Fruit fly (Drosophila melanogaster): ENCODE data around the gene Nepl11.
A peak's percentile ranks its signal among the peaks of the same experiment; 100 is the strongest.

Nepl11 gene

dm6 chr3R:4307664-4308416, 13.2 kb upstream of the Nepl11 start, which contains the start of gene MP1 (continued):
- no peak for TF ChIP-seq CG14050 (GFP tag; IDR thresholded peaks at IDR 0.05)
- no peak for TF ChIP-seq dati (GFP tag; IDR thresholded peaks at IDR 0.05)
- TF ChIP-seq sna (GFP tag; IDR thresholded peaks at IDR 0.05; ENCODE audit: partially characterized antibody): peak; percentile 23; the same call in 1 of the 2 replicates
- TF ChIP-seq chinmo (GFP tag; IDR thresholded peaks at IDR 0.05; ENCODE audit: partially characterized antibody): peak; percentile 69; the same call in 2 of the 4 replicates
- no peak for TF ChIP-seq Bdp1 (GFP tag; optimal IDR thresholded peaks at IDR 0.05)

dm6 chr3R:4301485-4301884, 6.8 kb upstream of the Nepl11 start:
- TF ChIP-seq CG13894 (tag; optimal IDR thresholded peaks at IDR 0.05) (peak; percentile 30), ken (GFP tag; IDR thresholded peaks at IDR 0.05) (no peak), fru (optimal IDR thresholded peaks at IDR 0.05) (no peak), sug (tag; optimal IDR thresholded peaks at IDR 0.05) (peak; percentile 36), CG2199 (GFP tag; IDR thresholded peaks at IDR 0.05) (0 out of 3 replicates have a peak, but pooled peaks have one; percentile 29), exex (tag; optimal IDR thresholded peaks at IDR 0.05) (peak; percentile 35), slp2 (GFP tag; optimal IDR thresholded peaks at IDR 0.05) (no peak), grn (GFP tag; optimal IDR thresholded peaks at IDR 0.05) (peak; percentile 54), mirr (GFP tag; optimal IDR thresholded peaks at IDR 0.05) (peak; percentile 45)

dm6 chr3R:4292185-4292584, 2.5 kb downstream of the Nepl11 start:
- TF ChIP-seq CG10431 (GFP tag; optimal IDR thresholded peaks at IDR 0.05) (peak; percentile 43), Ets65A (GFP tag) (peak; percentile 71), CG18599 (GFP tag; optimal IDR thresholded peaks at IDR 0.05) (no peak), CG9437 (GFP tag; optimal IDR thresholded peaks at IDR 0.05) (peak; percentile 58), onecut (GFP tag; IDR thresholded peaks at IDR 0.05) (peak; percentile 94), YL-1 (GFP tag; optimal IDR thresholded peaks at IDR 0.05) (no peak)

dm6 chr3R:4291289-4291688, 3.4 kb downstream of the Nepl11 start:
- TF ChIP-seq Adf1 (GFP tag; IDR thresholded peaks at IDR 0.05) (peak; percentile 85), chinmo (GFP tag; IDR thresholded peaks at IDR 0.05; ENCODE audit: partially characterized antibody) (0 out of 4 replicates have a peak, but pooled peaks have one; percentile 28), p53 (GFP tag; optimal IDR thresholded peaks at IDR 0.05) (no peak), nom (GFP tag; optimal IDR thresholded peaks at IDR 0.05) (peak; percentile 53), CG3838 (GFP tag; optimal IDR thresholded peaks at IDR 0.05) (no peak), CG10543 (GFP tag; optimal IDR thresholded peaks at IDR 0.05) (peak; percentile 53), Nf-YC (tag; optimal IDR thresholded peaks at IDR 0.05) (peak; percentile 36), Dll (GFP tag; IDR thresholded peaks at IDR 0.05; ENCODE audit: partially characterized antibody) (no peak), ewg (GFP tag; optimal IDR thresholded peaks at IDR 0.05) (peak; percentile 98), Deaf1 (tag; optimal IDR thresholded peaks at IDR 0.05) (peak; percentile 82), Trl (optimal IDR thresholded peaks at IDR 0.05) (peak; percentile 4 to 13), Trl (GFP tag; optimal IDR thresholded peaks at IDR 0.05) (no peak), ssp (GFP tag; IDR thresholded peaks at IDR 0.05) (no peak), CG6854 (GFP tag; optimal IDR thresholded peaks at IDR 0.05) (no peak), CG34376 (GFP tag; optimal IDR thresholded peaks at IDR 0.05) (peak; percentile 9), pzg (GFP tag; optimal IDR thresholded peaks at IDR 0.05) (peak; percentile 1), CG13894 (tag; optimal IDR thresholded peaks at IDR 0.05) (peak; percentile 13), dm (GFP tag; optimal IDR thresholded peaks at IDR 0.05) (no peak), Awh (GFP tag; IDR thresholded peaks at IDR 0.05) (no peak), HmgD (GFP tag; optimal IDR thresholded peaks at IDR 0.05) (no peak), ash1 (GFP tag; optimal IDR thresholded peaks at IDR 0.05) (no peak), abd-A (tag; optimal IDR thresholded peaks at IDR 0.05) (peak; percentile 74), Oli (tag; optimal IDR thresholded peaks at IDR 0.05) (no peak), CG8924 (tag; optimal IDR thresholded peaks at IDR 0.05) (no peak), CG1832 (GFP tag; optimal IDR thresholded peaks at IDR 0.05) (peak; percentile 19), sug (tag; optimal IDR thresholded peaks at IDR 0.05) (peak; percentile 69), Ets65A (GFP tag) (peak; percentile 76)

Measured in whole organism, embryonic.